Worm (Caenorhabditis elegans) whole organism, mixed stage, embryonic: ENCODE data around the gene F15B9.11.

Experiments
- M03D4.4 ChIP-seq: sonication (generic microtip); optimal IDR thresholded peaks from 2 replicates; lab custom pipeline; 2017; ENCODE audit warnings: mild to moderate bottlenecking, missing genetic modification characterization, missing compliant biosample characterization
- bed-3 ChIP-seq: fragments of 200-800 bp; sonication (Bioruptor generic); optimal IDR thresholded peaks from 3 replicates; lab custom pipeline; 2018; ENCODE audit warnings: mild to moderate bottlenecking, missing genetic modification characterization, moderate library complexity, missing compliant biosample characterization
- blmp-1 ChIP-seq: fragments of 150-350 bp; optimal IDR thresholded peaks from 2 replicates; lab custom pipeline; 2014; ENCODE audit warnings: missing biosample characterization, missing genetic modification characterization
- ceh-39 ChIP-seq: fragments of 150-350 bp; optimal IDR thresholded peaks from 2 replicates; lab custom pipeline; 2014; ENCODE audit warnings: missing biosample characterization, missing genetic modification characterization
- ceh-43 ChIP-seq: fragments of 200-800 bp; sonication (Bioruptor generic); optimal IDR thresholded peaks from 2 replicates; lab custom pipeline; 2018; ENCODE audit warnings: mild to moderate bottlenecking, missing genetic modification characterization, moderate library complexity, missing compliant biosample characterization
- ceh-83 ChIP-seq: fragments of 200-800 bp; sonication (Bioruptor generic); optimal IDR thresholded peaks from 2 replicates; lab custom pipeline; 2018; ENCODE audit warnings: mild to moderate bottlenecking, missing genetic modification characterization, missing compliant biosample characterization
- ces-1 ChIP-seq: fragments of 150-350 bp; optimal IDR thresholded peaks from 2 replicates; lab custom pipeline; 2014; ENCODE audit warnings: missing biosample characterization, missing genetic modification reagents, missing genetic modification characterization
- cnd-1 ChIP-seq: fragments of 200-800 bp; sonication (Bioruptor generic); optimal IDR thresholded peaks from 2 replicates; lab custom pipeline; 2018; ENCODE audit warnings: mild to moderate bottlenecking, missing genetic modification characterization, missing compliant biosample characterization
- drap-1 ChIP-seq: fragments of 200-800 bp; sonication (Bioruptor generic); optimal IDR thresholded peaks from 3 replicates; lab custom pipeline; 2018; ENCODE audit warnings: mild to moderate bottlenecking, missing genetic modification characterization, missing compliant biosample characterization
- elt-1 ChIP-seq: sonication (generic microtip); optimal IDR thresholded peaks from 2 replicates; lab custom pipeline; 2017; ENCODE audit warnings: missing genetic modification characterization, mild to moderate bottlenecking, missing compliant biosample characterization, antibody characterized with exemption, moderate library complexity, borderline replicate concordance; ENCODE audit not compliant: insufficient read depth
- elt-3 ChIP-seq: fragments of 150-350 bp; optimal IDR thresholded peaks from 2 replicates; lab custom pipeline; 2014; ENCODE audit warnings: missing biosample characterization, missing genetic modification characterization
- flh-1 ChIP-seq: fragments of 200-800 bp; sonication (Bioruptor generic); optimal IDR thresholded peaks from 2 replicates; lab custom pipeline; 2018; ENCODE audit warnings: mild to moderate bottlenecking, missing genetic modification characterization, moderate library complexity, missing compliant biosample characterization
- ham-2 ChIP-seq: fragments of 200-800 bp; sonication (Bioruptor generic); optimal IDR thresholded peaks from 2 replicates; lab custom pipeline; 2018; ENCODE audit warnings: mild to moderate bottlenecking, missing genetic modification characterization, missing compliant biosample characterization
- hlh-1 ChIP-seq: fragments of 150-350 bp; optimal IDR thresholded peaks from 2 replicates; lab custom pipeline; 2014; ENCODE audit warnings: missing biosample characterization, missing genetic modification reagents, missing genetic modification characterization
- lin-13 ChIP-seq: fragments of 150-350 bp; optimal IDR thresholded peaks from 2 replicates; lab custom pipeline; 2014; ENCODE audit warnings: missing biosample characterization, missing genetic modification characterization
- lin-32 ChIP-seq: fragments of 200-800 bp; sonication (Bioruptor generic); optimal IDR thresholded peaks from 2 replicates; lab custom pipeline; 2018; ENCODE audit warnings: mild to moderate bottlenecking, missing genetic modification characterization, missing compliant biosample characterization
- lsy-2 ChIP-seq: fragments of 150-350 bp; optimal IDR thresholded peaks from 2 replicates; lab custom pipeline; 2014; ENCODE audit warnings: missing biosample characterization, missing genetic modification characterization
- mab-5 ChIP-seq: fragments of 150-350 bp; optimal IDR thresholded peaks from 2 replicates; lab custom pipeline; 2014; ENCODE audit warnings: missing biosample characterization, missing genetic modification characterization
- mep-1 ChIP-seq: fragments of 150-350 bp; optimal IDR thresholded peaks from 2 replicates; lab custom pipeline; 2017; ENCODE audit warnings: missing biosample characterization, missing genetic modification reagents, missing genetic modification characterization, inconsistent platforms
- mls-2 ChIP-seq: sonication (generic microtip); optimal IDR thresholded peaks from 2 replicates; lab custom pipeline; 2016; ENCODE audit warnings: mild to moderate bottlenecking, missing genetic modification characterization, moderate library complexity, missing compliant biosample characterization
- nhr-12 ChIP-seq: fragments of 150-350 bp; optimal IDR thresholded peaks from 2 replicates; lab custom pipeline; 2014; ENCODE audit warnings: missing biosample characterization, missing genetic modification characterization
- nhr-2 ChIP-seq: fragments of 150-350 bp; optimal IDR thresholded peaks from 2 replicates; lab custom pipeline; 2014; ENCODE audit warnings: missing biosample characterization, missing genetic modification characterization
- nhr-237 ChIP-seq: fragments of 150-350 bp; optimal IDR thresholded peaks from 2 replicates; lab custom pipeline; 2014; ENCODE audit warnings: missing biosample characterization, missing genetic modification characterization
- nhr-28 ChIP-seq: fragments of 150-350 bp; optimal IDR thresholded peaks from 2 replicates; lab custom pipeline; 2014; ENCODE audit warnings: missing biosample characterization, missing genetic modification characterization
- nhr-76 ChIP-seq: sonication (generic microtip); optimal IDR thresholded peaks from 2 replicates; lab custom pipeline; 2017; ENCODE audit warnings: missing biosample characterization, missing genetic modification characterization
- pha-4 ChIP-seq: fragments of 150-350 bp; optimal IDR thresholded peaks from 2 replicates; lab custom pipeline; 2018; ENCODE audit warnings: missing biosample characterization, missing genetic modification reagents, missing genetic modification characterization
- sem-2 ChIP-seq: fragments of 200-800 bp; sonication (Bioruptor generic); optimal IDR thresholded peaks from 2 replicates; lab custom pipeline; 2018; ENCODE audit warnings: mild to moderate bottlenecking, missing genetic modification characterization, missing compliant biosample characterization
- snpc-4 ChIP-seq: fragments of 150-350 bp; optimal IDR thresholded peaks from 2 replicates; lab custom pipeline; 2014; ENCODE audit warnings: missing biosample characterization, missing genetic modification characterization
- sptf-1 ChIP-seq: sonication (generic microtip); optimal IDR thresholded peaks from 2 replicates; lab custom pipeline; 2017; ENCODE audit warnings: mild to moderate bottlenecking, missing genetic modification characterization, moderate library complexity, missing compliant biosample characterization
- tbx-8 ChIP-seq: fragments of 200-800 bp; sonication (Bioruptor generic); optimal IDR thresholded peaks from 2 replicates; lab custom pipeline; 2018; ENCODE audit warnings: mild to moderate bottlenecking, missing genetic modification characterization, moderate library complexity, missing compliant biosample characterization
- unc-120 ChIP-seq: sonication (generic microtip); optimal IDR thresholded peaks from 2 replicates; lab custom pipeline; 2017; ENCODE audit warnings: missing genetic modification characterization, missing compliant biosample characterization; ENCODE audit not compliant: poor library complexity, severe bottlenecking
- unc-39 ChIP-seq: fragments of 150-350 bp; optimal IDR thresholded peaks from 2 replicates; lab custom pipeline; 2014; ENCODE audit warnings: missing biosample characterization, missing genetic modification characterization
- unc-62 ChIP-seq: fragments of 150-350 bp; optimal IDR thresholded peaks from 2 replicates; lab custom pipeline; 2014; ENCODE audit warnings: missing biosample characterization, missing genetic modification reagents, missing genetic modification characterization
- zip-8 ChIP-seq: fragments of 150-350 bp; optimal IDR thresholded peaks from 2 replicates; lab custom pipeline; 2014; ENCODE audit warnings: missing biosample characterization, missing genetic modification characterization
- ztf-11 ChIP-seq: fragments of 150-350 bp; optimal IDR thresholded peaks from 2 replicates; lab custom pipeline; 2014; ENCODE audit warnings: missing biosample characterization, missing genetic modification characterization

The F15B9.11 gene

ce11 chrV:13009271-13009670 lies 16.6 kb upstream of the F15B9.11 start:
- no peak for TF ChIP-seq ham-2 (GFP tag; lab: Kevin White, UChicago)
- no peak for TF ChIP-seq ceh-83 (GFP tag; lab: Kevin White, UChicago)
- no peak for TF ChIP-seq sptf-1
- no peak for TF ChIP-seq nhr-2 (tag; lab: Kevin White, UChicago)
- no peak for TF ChIP-seq zip-8
- TF ChIP-seq ztf-11 (tag; lab: Kevin White, UChicago) = no peak
- no peak for TF ChIP-seq drap-1 (GFP tag; lab: Kevin White, UChicago)
- TF ChIP-seq nhr-237 (tag; lab: Kevin White, UChicago) = no peak
- TF ChIP-seq M03D4.4 (tag; lab: Kevin White, UChicago) = no peak
- no peak for TF ChIP-seq mab-5 (tag; lab: Kevin White, UChicago)
- TF ChIP-seq blmp-1 = no peak
- no peak for TF ChIP-seq nhr-12 (tag; lab: Kevin White, UChicago)

DNA sequence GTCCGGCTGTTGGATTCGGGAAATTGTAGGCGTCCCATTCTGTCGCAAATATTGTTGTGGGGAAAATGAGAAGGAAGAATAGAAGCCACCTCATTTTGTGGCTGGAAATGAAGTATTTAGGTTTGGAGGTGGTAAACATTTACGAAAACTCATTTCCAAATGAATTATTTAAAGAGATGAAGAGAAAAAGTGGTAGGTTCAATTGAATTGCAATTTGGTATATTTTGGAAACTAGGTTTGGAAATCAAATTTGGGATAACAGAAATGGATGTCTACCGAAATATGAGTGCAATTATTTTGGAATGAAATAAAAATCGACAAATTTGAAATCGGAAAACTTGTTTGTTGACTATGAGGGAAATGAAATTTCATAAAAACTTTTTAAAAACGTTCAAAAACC lies 16.1 kb upstream of the F15B9.11 start, which contains the start of gene F15B9.10:
Gene F15B9.10, minus strand, starts transcription at position 101 of the 400 bp plus-strand sequence.
- TF ChIP-seq hlh-1 (tag; lab: Kevin White, UChicago) (no peak), zip-8 (no peak), blmp-1 (no peak), ztf-11 (tag; lab: Kevin White, UChicago) (no peak)

- TF ChIP-seq sptf-1 = no peak
- no peak for TF ChIP-seq M03D4.4 (tag; lab: Kevin White, UChicago)
- TF ChIP-seq nhr-28 (tag; lab: Kevin White, UChicago) = no peak
- TF ChIP-seq elt-3 (tag; lab: Kevin White, UChicago) = no peak
- no peak for TF ChIP-seq nhr-237 (tag; lab: Kevin White, UChicago)
- no peak for TF ChIP-seq ceh-83 (GFP tag; lab: Kevin White, UChicago)
- TF ChIP-seq nhr-2 (tag; lab: Kevin White, UChicago) = no peak
- no peak for TF ChIP-seq lsy-2 (tag; lab: Kevin White, UChicago)
- no peak for TF ChIP-seq nhr-76
- no peak for TF ChIP-seq lin-13
- no peak for TF ChIP-seq pha-4
- TF ChIP-seq ceh-43 (GFP tag; lab: Kevin White, UChicago) = no peak
- no peak for TF ChIP-seq mab-5 (tag; lab: Kevin White, UChicago)
- TF ChIP-seq tbx-8 = no peak
- TF ChIP-seq, all 35 proteins: peak for 0
These were observed 14.1 kb upstream of the F15B9.11 start for ce11 chrV:13006754-13007153.

- no peak for TF ChIP-seq ztf-11 (tag; lab: Kevin White, UChicago)
- no peak for TF ChIP-seq unc-62 (GFP tag; lab: Kevin White, UChicago)
- no peak for TF ChIP-seq pha-4
- no peak for TF ChIP-seq elt-1 (tag; lab: Kevin White, UChicago)
- TF ChIP-seq ceh-83 (GFP tag; lab: Kevin White, UChicago) = no peak
- no peak for TF ChIP-seq mep-1
- no peak for TF ChIP-seq lin-13
- TF ChIP-seq lsy-2 (tag; lab: Kevin White, UChicago) = no peak
- no peak for TF ChIP-seq bed-3 (GFP tag; lab: Kevin White, UChicago)
- TF ChIP-seq sem-2 (GFP tag; lab: Kevin White, UChicago) = no peak
- TF ChIP-seq zip-8 = no peak
- TF ChIP-seq cnd-1 (tag; lab: Kevin White, UChicago) = no peak
- TF ChIP-seq nhr-2 (tag; lab: Kevin White, UChicago) = no peak
- no peak for TF ChIP-seq nhr-237 (tag; lab: Kevin White, UChicago)
- no peak for TF ChIP-seq blmp-1
- TF ChIP-seq nhr-28 (tag; lab: Kevin White, UChicago) = no peak
These were observed 11.7 kb upstream of the F15B9.11 start for ce11 chrV:13004374-13004773.

DNA sequence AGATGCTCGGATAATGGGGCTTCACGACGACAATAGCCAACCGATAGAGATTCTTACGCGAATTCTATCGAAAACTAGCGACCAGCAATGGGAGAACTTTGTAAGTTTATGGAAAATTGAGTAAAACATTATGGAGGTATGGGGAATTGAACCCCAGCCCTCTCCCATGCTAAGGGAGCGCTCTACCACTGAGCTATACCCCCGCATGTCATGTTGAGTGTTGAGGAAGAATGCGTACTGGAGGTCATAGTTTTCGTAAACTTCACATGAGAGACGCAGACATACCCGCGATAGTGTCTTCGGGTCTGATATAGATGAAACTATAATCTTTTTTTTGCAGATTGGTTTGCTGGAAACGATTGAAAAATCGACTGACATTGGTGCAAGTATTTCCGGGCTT lies 10.7 kb upstream of the F15B9.11 start:
- TF ChIP-seq drap-1 (GFP tag; lab: Kevin White, UChicago) (peak; percentile 87), M03D4.4 (tag; lab: Kevin White, UChicago) (peak; percentile 87), lin-13 (peak; percentile 43), ceh-43 (GFP tag; lab: Kevin White, UChicago) (peak; percentile 78), pha-4 (peak; percentile 29), ces-1 (GFP tag; lab: Kevin White, UChicago) (no peak), ceh-83 (GFP tag; lab: Kevin White, UChicago) (peak; percentile 92), mls-2 (tag; lab: Kevin White, UChicago) (peak; percentile 94), sptf-1 (peak; percentile 93), nhr-12 (tag; lab: Kevin White, UChicago) (no peak), mep-1 (peak; percentile 26), elt-3 (tag; lab: Kevin White, UChicago) (no peak), nhr-28 (tag; lab: Kevin White, UChicago) (peak; percentile 69), ztf-11 (tag; lab: Kevin White, UChicago) (no peak), ceh-39 (tag; lab: Kevin White, UChicago) (no peak), blmp-1 (no peak), mab-5 (tag; lab: Kevin White, UChicago) (no peak), hlh-1 (tag; lab: Kevin White, UChicago) (no peak), cnd-1 (tag; lab: Kevin White, UChicago) (peak; percentile 79), flh-1 (GFP tag; lab: Kevin White, UChicago) (peak; percentile 41), nhr-237 (tag; lab: Kevin White, UChicago) (peak; percentile 10), snpc-4 (no peak), ham-2 (GFP tag; lab: Kevin White, UChicago) (peak; percentile 90), sem-2 (GFP tag; lab: Kevin White, UChicago) (peak; percentile 80), lin-32 (GFP tag; lab: Kevin White, UChicago) (peak; percentile 86), tbx-8 (peak; percentile 62), lsy-2 (tag; lab: Kevin White, UChicago) (no peak), unc-62 (GFP tag; lab: Kevin White, UChicago) (peak; percentile 37), unc-120 (peak; percentile 87), zip-8 (no peak), bed-3 (GFP tag; lab: Kevin White, UChicago) (peak; percentile 74), nhr-76 (no peak), nhr-2 (tag; lab: Kevin White, UChicago) (no peak), unc-39 (tag; lab: Kevin White, UChicago) (no peak), elt-1 (tag; lab: Kevin White, UChicago) (peak; percentile 16)
